Worm (Caenorhabditis elegans) whole organism, young adult: ENCODE measurements around the gene Y105C5A.12.

Experiments used
- ceh-91 ChIP-seq: fragments of 200-800 bp; sonication (Bioruptor generic); IDR thresholded peaks from 2 replicates; pipeline ENCODE4 v1.3.6; 2022; ENCODE audit warnings: missing genetic modification reagents, missing genetic modification characterization, missing compliant biosample characterization
- dpl-1 ChIP-seq: fragments of 150-350 bp; optimal IDR thresholded peaks from 2 replicates; lab custom pipeline; 2014; ENCODE audit warnings: missing biosample characterization, missing genetic modification reagents, missing genetic modification characterization
- efl-1 ChIP-seq: fragments of 150-350 bp; optimal IDR thresholded peaks from 2 replicates; lab custom pipeline; 2014; ENCODE audit warnings: missing biosample characterization, missing genetic modification reagents, missing genetic modification characterization
- hsf-1 ChIP-seq: fragments of 200-800 bp; sonication (Bioruptor generic); IDR thresholded peaks from 2 replicates; pipeline ENCODE4 v1.3.6; 2022; ENCODE audit warnings: missing genetic modification reagents, missing genetic modification characterization, missing compliant biosample characterization
- lin-54 ChIP-seq: fragments of 200-800 bp; sonication (Bioruptor generic); optimal IDR thresholded peaks from 2 replicates; lab custom pipeline; 2018; ENCODE audit warnings: mild to moderate bottlenecking, missing genetic modification characterization, missing compliant biosample characterization
- lir-1 ChIP-seq: fragments of 200-800 bp; sonication (Bioruptor generic); conservative IDR thresholded peaks from 2 replicates; pipeline ENCODE4 v1.3.6; 2022; ENCODE audit warnings: missing genetic modification reagents, missing genetic modification characterization, missing compliant biosample characterization
- nfya-1 ChIP-seq: sonication (generic microtip); optimal IDR thresholded peaks from 2 replicates; lab custom pipeline; 2017; ENCODE audit warnings: antibody characterized with exemption, missing compliant biosample characterization, missing genetic modification characterization, borderline replicate concordance; ENCODE audit not compliant: insufficient read depth
- pha-4 ChIP-seq: fragments of 150-350 bp; sonication (generic microtip); optimal IDR thresholded peaks from 2 replicates; lab custom pipeline; 2014; ENCODE audit warnings: missing biosample characterization, missing genetic modification reagents, missing genetic modification characterization
- unc-62 ChIP-seq: fragments of 150-350 bp; optimal IDR thresholded peaks from 2 replicates; lab custom pipeline; 2014; ENCODE audit warnings: missing biosample characterization, missing genetic modification reagents, missing genetic modification characterization

- TF ChIP-seq nfya-1 (tag; lab: Kevin White, UChicago) (no peak), pha-4 (tag; lab: Kevin White, UChicago) (no peak), unc-62 (GFP tag; lab: Kevin White, UChicago) (no peak), hsf-1 (GFP tag; lab: Robert Waterston, UW) (no peak), lin-54 (GFP tag; lab: Kevin White, UChicago) (no peak), efl-1 (no peak), ceh-91 (GFP tag; lab: Robert Waterston, UW) (no peak), dpl-1 (no peak), lir-1 (GFP tag; lab: Robert Waterston, UW) (no peak)
Observed at ce11 chrIV:15617667-15618066, 23.9 kb downstream of the Y105C5A.12 start.
